Fruit fly (Drosophila melanogaster): ENCODE measurements around the gene CG13280.

CG13280 gene

dm6 chr2L:16798705-16799104 lies 22.2 kb downstream of the CG13280 start, which contains the start of gene Ugt37D1:
Gene Ugt37D1 (plus strand): TSS chr2L:16799025.
- TF ChIP-seq ssp (GFP tag; IDR thresholded peaks at IDR 0.05) (no peak), chinmo (GFP tag; IDR thresholded peaks at IDR 0.05; ENCODE audit: partially characterized antibody) (0 out of 4 replicates have a peak, but pooled peaks have one; percentile 66), Oaz (GFP tag; IDR thresholded peaks at IDR 0.05) (no peak), Hr3 (GFP tag; optimal IDR thresholded peaks at IDR 0.05) (no peak), CG12769 (tag; optimal IDR thresholded peaks at IDR 0.05) (peak; percentile 52), CG17359 (tag; optimal IDR thresholded peaks at IDR 0.05) (no peak), chm (GFP tag; IDR thresholded peaks at IDR 0.05) (0 out of 2 replicates have a peak, but pooled peaks have one; percentile 12), Rx (GFP tag; IDR thresholded peaks at IDR 0.05) (no peak), nom (GFP tag; optimal IDR thresholded peaks at IDR 0.05) (no peak), CG4617 (GFP tag; optimal IDR thresholded peaks at IDR 0.05; ENCODE audit: borderline replicate concordance) (no peak), Jarid2 (GFP tag; optimal IDR thresholded peaks at IDR 0.05) (peak; percentile 26), eve (GFP tag; optimal IDR thresholded peaks at IDR 0.05) (no peak), Med (GFP tag) (peak; percentile 31), Hr78 (GFP tag; optimal IDR thresholded peaks at IDR 0.05) (peak in 1 of 2 experiments; percentile 30), kay (GFP tag; optimal IDR thresholded peaks at IDR 0.05) (no peak), stc (GFP tag; IDR thresholded peaks at IDR 0.05) (0 out of 2 replicates have a peak, but pooled peaks have one; percentile 32), Pdp1 (GFP tag; optimal IDR thresholded peaks at IDR 0.05) (peak in 1 of 2 experiments; percentile 68), Myb (GFP tag; optimal IDR thresholded peaks at IDR 0.05) (no peak), CG11695 (GFP tag; IDR thresholded peaks at IDR 0.05) (peak; percentile 70; the same call in 1 of the 3 replicates), CG18011 (GFP tag; optimal IDR thresholded peaks at IDR 0.05) (no peak), sug (tag; optimal IDR thresholded peaks at IDR 0.05) (peak; percentile 9), Meics (GFP tag; optimal IDR thresholded peaks at IDR 0.05) (peak; percentile 24), CG11085 (GFP tag; IDR thresholded peaks at IDR 0.05) (no peak), CG15269 (tag; optimal IDR thresholded peaks at IDR 0.05) (peak; percentile 5), sens (GFP tag) (peak; percentile 40), CG4707 (GFP tag; optimal IDR thresholded peaks at IDR 0.05) (no peak), Trl (optimal IDR thresholded peaks at IDR 0.05) (peak; percentile 40 to 71), Trl (GFP tag; optimal IDR thresholded peaks at IDR 0.05) (no peak), Sin3A (optimal IDR thresholded peaks at IDR 0.05) (no peak), TFAM (GFP tag; optimal IDR thresholded peaks at IDR 0.05) (no peak), Deaf1 (tag; optimal IDR thresholded peaks at IDR 0.05) (peak; percentile 81), CTCF (GFP tag; optimal IDR thresholded peaks at IDR 0.05) (no peak), kah (GFP tag; optimal IDR thresholded peaks at IDR 0.05) (peak; percentile 99)

dm6 chr2L:16796104-16796645 lies 24.7 kb downstream of the CG13280 start, which contains the start of gene Ugt37E1:
Gene Ugt37E1 (plus strand): TSS chr2L:16796595.
- peak; percentile 59 for TF ChIP-seq exex (tag; optimal IDR thresholded peaks at IDR 0.05)
- TF ChIP-seq CG10654 (GFP tag; optimal IDR thresholded peaks at IDR 0.05): no peak

dm6 chr2L:16793970-16794369 lies 26.9 kb downstream of the CG13280 start, which contains the start of gene Ugt37C2:
Gene Ugt37C2 (plus strand): TSS chr2L:16794211.
- TF ChIP-seq mirr (GFP tag; optimal IDR thresholded peaks at IDR 0.05) (peak; percentile 18), insv (GFP tag; optimal IDR thresholded peaks at IDR 0.05) (no peak), Jarid2 (GFP tag; optimal IDR thresholded peaks at IDR 0.05) (peak; percentile 80), CG4328 (GFP tag; optimal IDR thresholded peaks at IDR 0.05) (no peak), ken (GFP tag; IDR thresholded peaks at IDR 0.05) (0 out of 3 replicates have a peak, but pooled peaks have one; percentile 3), CG3163 (GFP tag; optimal IDR thresholded peaks at IDR 0.05) (peak; percentile 94), chinmo (GFP tag; IDR thresholded peaks at IDR 0.05; ENCODE audit: partially characterized antibody) (0 out of 4 replicates have a peak, but pooled peaks have one; percentile 30), lab (GFP tag; optimal IDR thresholded peaks at IDR 0.05) (peak; percentile 27), Asciz (GFP tag; optimal IDR thresholded peaks at IDR 0.05) (no peak), Spps (tag; optimal IDR thresholded peaks at IDR 0.05) (no peak), cas (GFP tag; IDR thresholded peaks at IDR 0.05) (no peak), Med (GFP tag) (peak; percentile 54), Usf (GFP tag; optimal IDR thresholded peaks at IDR 0.05) (no peak), z (GFP tag; IDR thresholded peaks at IDR 0.05) (no peak), CG31365 (tag; optimal IDR thresholded peaks at IDR 0.05) (no peak), pum (GFP tag; optimal IDR thresholded peaks at IDR 0.05) (no peak), CG11456 (GFP tag; IDR thresholded peaks at IDR 0.05) (0 out of 3 replicates have a peak, but pooled peaks have one; percentile 20), nmo (GFP tag; optimal IDR thresholded peaks at IDR 0.05) (no peak)

Data from whole organism, embryonic.